Worm (Caenorhabditis elegans) whole organism, young adult: ENCODE results near the gene T10B9.9.

ENCODE experiments used
- B0261.1 ChIP-seq: sonication (generic microtip); optimal IDR thresholded peaks from 2 replicates; lab custom pipeline; 2016; ENCODE audit warnings: mild to moderate bottlenecking, missing genetic modification characterization, moderate library complexity, missing compliant biosample characterization
- F33H1.4 ChIP-seq: fragments of 200-800 bp; sonication (Bioruptor generic); IDR thresholded peaks from 2 replicates; pipeline ENCODE4 v1.3.6; 2022; ENCODE audit warnings: missing genetic modification reagents, missing genetic modification characterization, missing compliant biosample characterization
- F39B2.1 ChIP-seq: fragments of 200-800 bp; sonication (Bioruptor generic); IDR thresholded peaks from 2 replicates; pipeline ENCODE4 v1.3.6; 2022; ENCODE audit warnings: missing genetic modification reagents, missing genetic modification characterization, missing compliant biosample characterization
- F49E8.2 ChIP-seq: sonication (generic microtip); optimal IDR thresholded peaks from 3 replicates; lab custom pipeline; 2017; ENCODE audit warnings: missing genetic modification characterization, mild to moderate bottlenecking, missing compliant biosample characterization, antibody characterized with exemption, moderate library complexity; ENCODE audit not compliant: insufficient read depth
- F52B5.7 ChIP-seq: sonication (generic microtip); optimal IDR thresholded peaks from 2 replicates; lab custom pipeline; 2016; ENCODE audit warnings: mild to moderate bottlenecking, missing genetic modification characterization, missing compliant biosample characterization
- K11D2.4 ChIP-seq: fragments of 200-800 bp; sonication (Bioruptor generic); IDR thresholded peaks from 2 replicates; pipeline ENCODE4 v1.3.6; 2022; ENCODE audit warnings: missing genetic modification reagents, missing genetic modification characterization, missing compliant biosample characterization
- Y79H2A.3 ChIP-seq: fragments of 200-800 bp; sonication (Bioruptor generic); conservative IDR thresholded peaks from 2 replicates; pipeline ENCODE4 v1.3.6; 2022; ENCODE audit warnings: missing genetic modification reagents, missing genetic modification characterization, missing compliant biosample characterization
- Y95B8A.8 ChIP-seq: fragments of 200-800 bp; sonication (Bioruptor generic); IDR thresholded peaks from 2 replicates; pipeline ENCODE4 v1.3.6; 2022; ENCODE audit warnings: missing genetic modification reagents, missing genetic modification characterization, missing compliant biosample characterization
- ZK185.1 ChIP-seq: sonication (generic microtip); optimal IDR thresholded peaks from 2 replicates; lab custom pipeline; 2016; ENCODE audit warnings: mild to moderate bottlenecking, missing genetic modification characterization, missing compliant biosample characterization; ENCODE audit not compliant: poor library complexity, severe bottlenecking
- attf-3 ChIP-seq: fragments of 200-800 bp; sonication (Bioruptor generic); conservative IDR thresholded peaks from 2 replicates; pipeline ENCODE4 v1.3.6; 2022; ENCODE audit warnings: missing genetic modification reagents, missing genetic modification characterization, missing compliant biosample characterization
- attf-6 ChIP-seq: fragments of 200-800 bp; sonication (Bioruptor generic); IDR thresholded peaks from 2 replicates; pipeline ENCODE4 v1.3.6; 2022; ENCODE audit warnings: missing genetic modification reagents, missing genetic modification characterization, missing compliant biosample characterization
- ccch-3 ChIP-seq: fragments of 200-800 bp; sonication (Bioruptor generic); optimal IDR thresholded peaks from 2 replicates; lab custom pipeline; 2018; ENCODE audit warnings: mild to moderate bottlenecking, missing genetic modification characterization, missing compliant biosample characterization
- cebp-2 ChIP-seq: fragments of 200-800 bp; sonication (Bioruptor generic); IDR thresholded peaks from 2 replicates; pipeline ENCODE4 v1.3.6; 2022; ENCODE audit warnings: missing genetic modification characterization, missing compliant biosample characterization
- ceh-27 ChIP-seq: fragments of 200-800 bp; sonication (Bioruptor generic); optimal IDR thresholded peaks from 2 replicates; lab custom pipeline; 2018; ENCODE audit warnings: mild to moderate bottlenecking, missing genetic modification characterization, moderate library complexity, missing compliant biosample characterization
- chd-7 ChIP-seq: sonication (generic microtip); optimal IDR thresholded peaks from 2 replicates; lab custom pipeline; 2016; ENCODE audit warnings: mild to moderate bottlenecking, missing genetic modification characterization, moderate library complexity, missing compliant biosample characterization
- dpl-1 ChIP-seq: fragments of 150-350 bp; optimal IDR thresholded peaks from 2 replicates; lab custom pipeline; 2014; ENCODE audit warnings: missing biosample characterization, missing genetic modification reagents, missing genetic modification characterization
- efl-1 ChIP-seq: fragments of 150-350 bp; optimal IDR thresholded peaks from 2 replicates; lab custom pipeline; 2014; ENCODE audit warnings: missing biosample characterization, missing genetic modification reagents, missing genetic modification characterization
- egl-44 ChIP-seq: fragments of 200-800 bp; sonication (Bioruptor generic); IDR thresholded peaks from 2 replicates; pipeline ENCODE4 v1.3.6; 2022; ENCODE audit warnings: missing genetic modification reagents, missing genetic modification characterization, missing compliant biosample characterization
- egrh-3 ChIP-seq: fragments of 200-800 bp; sonication (Bioruptor generic); IDR thresholded peaks from 2 replicates; pipeline ENCODE4 v1.3.6; 2022; ENCODE audit warnings: missing genetic modification reagents, missing genetic modification characterization, missing compliant biosample characterization
- fkh-3 ChIP-seq: sonication (generic microtip); optimal IDR thresholded peaks from 2 replicates; lab custom pipeline; 2016; ENCODE audit warnings: mild to moderate bottlenecking, missing genetic modification characterization, missing compliant biosample characterization
- gei-17 ChIP-seq: fragments of 200-800 bp; sonication (Bioruptor generic); optimal IDR thresholded peaks from 2 replicates; lab custom pipeline; 2018; ENCODE audit warnings: mild to moderate bottlenecking, missing genetic modification characterization, missing compliant biosample characterization
- hmg-20 ChIP-seq: fragments of 200-800 bp; sonication (Bioruptor generic); IDR thresholded peaks from 2 replicates; pipeline ENCODE4 v1.3.6; 2022; ENCODE audit warnings: missing genetic modification reagents, missing genetic modification characterization, missing compliant biosample characterization
- hrde-1 ChIP-seq: sonication (generic microtip); optimal IDR thresholded peaks from 2 replicates; lab custom pipeline; 2016; ENCODE audit warnings: missing genetic modification characterization, mild to moderate bottlenecking, missing compliant biosample characterization, moderate library complexity, missing genotype, missing genetic modification reagents, borderline replicate concordance
- let-607 ChIP-seq, 2 experiments: fragments of 200-800 bp in 1 of 2; sonication (Bioruptor generic) in 1 of 2; sonication (generic microtip) in 1 of 2; optimal IDR thresholded peaks; 2 replicates each; lab custom pipeline; 2016 to 2018; ENCODE audit warnings: mild to moderate bottlenecking in 2 of 2, missing compliant biosample characterization in 2 of 2, missing genetic modification characterization in 2 of 2, moderate library complexity in 2 of 2, missing genotype in 1 of 2
- lin-35 ChIP-seq, 3 experiments: fragments of 150-350 bp in 2 of 3; sonication (generic microtip) in 1 of 3; optimal IDR thresholded peaks; 2 replicates each; lab custom pipeline; 2014 to 2018; ENCODE audit warnings: missing biosample characterization in 3 of 3, missing genetic modification characterization in 3 of 3, missing genetic modification reagents in 3 of 3
- lin-40 ChIP-seq: sonication (generic microtip); optimal IDR thresholded peaks from 2 replicates; lab custom pipeline; 2016; ENCODE audit warnings: missing genetic modification characterization, mild to moderate bottlenecking, missing compliant biosample characterization, missing genotype, missing genetic modification reagents
- lin-54 ChIP-seq: fragments of 200-800 bp; sonication (Bioruptor generic); optimal IDR thresholded peaks from 2 replicates; lab custom pipeline; 2018; ENCODE audit warnings: mild to moderate bottlenecking, missing genetic modification characterization, missing compliant biosample characterization
- lsl-1 ChIP-seq: fragments of 200-800 bp; sonication (Bioruptor generic); optimal IDR thresholded peaks from 2 replicates; lab custom pipeline; 2018; ENCODE audit warnings: mild to moderate bottlenecking, missing genetic modification characterization, moderate library complexity, missing compliant biosample characterization
- lsy-27 ChIP-seq: sonication (generic microtip); optimal IDR thresholded peaks from 2 replicates; lab custom pipeline; 2017; ENCODE audit warnings: missing genetic modification characterization, mild to moderate bottlenecking, missing compliant biosample characterization, antibody characterized with exemption, missing genotype, borderline replicate concordance; ENCODE audit not compliant: insufficient read depth
- madf-8 ChIP-seq: fragments of 200-800 bp; sonication (Bioruptor generic); conservative IDR thresholded peaks from 2 replicates; pipeline ENCODE4 v1.3.6; 2022; ENCODE audit warnings: missing genetic modification reagents, missing genetic modification characterization, missing compliant biosample characterization
- mcd-1 ChIP-seq: fragments of 200-800 bp; sonication (Bioruptor generic); IDR thresholded peaks from 2 replicates; pipeline ENCODE4 v1.3.6; 2022; ENCODE audit warnings: missing genetic modification reagents, missing genetic modification characterization, missing compliant biosample characterization
- mxl-1 ChIP-seq: sonication (generic microtip); optimal IDR thresholded peaks from 2 replicates; lab custom pipeline; 2016; ENCODE audit warnings: missing genetic modification characterization, missing compliant biosample characterization
- nfya-2 ChIP-seq: fragments of 200-800 bp; sonication (Bioruptor generic); IDR thresholded peaks from 2 replicates; pipeline ENCODE4 v1.3.6; 2022; ENCODE audit warnings: missing genetic modification reagents, missing genetic modification characterization, missing compliant biosample characterization
- nhr-179 ChIP-seq: sonication (generic microtip); optimal IDR thresholded peaks from 2 replicates; lab custom pipeline; 2016; ENCODE audit warnings: mild to moderate bottlenecking, missing genetic modification characterization, missing compliant biosample characterization
- pha-4 ChIP-seq: fragments of 150-350 bp; sonication (generic microtip); optimal IDR thresholded peaks from 2 replicates; lab custom pipeline; 2014; ENCODE audit warnings: missing biosample characterization, missing genetic modification reagents, missing genetic modification characterization
- rcor-1 ChIP-seq: fragments of 200-800 bp; sonication (Bioruptor generic); IDR thresholded peaks from 2 replicates; pipeline ENCODE4 v1.3.6; 2022; ENCODE audit warnings: missing genetic modification reagents, missing genetic modification characterization, missing compliant biosample characterization
- rec-8 ChIP-seq, 2 experiments: sonication (generic microtip); optimal IDR thresholded peaks; 2 replicates each; lab custom pipeline; 2016; ENCODE audit warnings: mild to moderate bottlenecking in 2 of 2, missing genetic modification characterization in 2 of 2, missing genetic modification reagents in 2 of 2, missing genotype in 2 of 2, missing biosample characterization in 1 of 2, missing compliant biosample characterization in 1 of 2, moderate library complexity in 1 of 2
- snpc-1.3 ChIP-seq: sonication (generic microtip); optimal IDR thresholded peaks from 2 replicates; lab custom pipeline; 2017; ENCODE audit warnings: missing genetic modification characterization, mild to moderate bottlenecking, missing compliant biosample characterization, antibody characterized with exemption, moderate library complexity, missing genotype, missing genetic modification reagents; ENCODE audit not compliant: insufficient read depth
- sptf-2 ChIP-seq: fragments of 200-800 bp; sonication (Bioruptor generic); optimal IDR thresholded peaks from 2 replicates; lab custom pipeline; 2018; ENCODE audit warnings: mild to moderate bottlenecking, missing genetic modification characterization, missing compliant biosample characterization
- tbx-9 ChIP-seq: sonication (generic microtip); optimal IDR thresholded peaks from 2 replicates; lab custom pipeline; 2016; ENCODE audit warnings: borderline replicate concordance, missing genetic modification characterization, inconsistent platforms, missing compliant biosample characterization
- unc-62 ChIP-seq: fragments of 150-350 bp; optimal IDR thresholded peaks from 2 replicates; lab custom pipeline; 2014; ENCODE audit warnings: missing biosample characterization, missing genetic modification reagents, missing genetic modification characterization
- xnd-1 ChIP-seq: sonication (generic microtip); optimal IDR thresholded peaks from 2 replicates; lab custom pipeline; 2016; ENCODE audit warnings: missing genotype, missing genetic modification reagents, missing genetic modification characterization, missing compliant biosample characterization
- zfh-2 ChIP-seq: fragments of 200-800 bp; sonication (Bioruptor generic); conservative IDR thresholded peaks from 2 replicates; pipeline ENCODE4 v1.3.6; 2022; ENCODE audit warnings: missing genetic modification reagents, missing genetic modification characterization, missing compliant biosample characterization
- ztf-18 ChIP-seq: sonication (generic microtip); optimal IDR thresholded peaks from 2 replicates; lab custom pipeline; 2016; ENCODE audit warnings: missing genotype, mild to moderate bottlenecking, missing genetic modification characterization, missing compliant biosample characterization
- ztf-25 ChIP-seq: fragments of 200-800 bp; sonication (Bioruptor generic); IDR thresholded peaks from 2 replicates; pipeline ENCODE4 v1.3.6; 2022; ENCODE audit warnings: missing genetic modification reagents, missing genetic modification characterization, missing compliant biosample characterization
- ztf-26 ChIP-seq: sonication (generic microtip); optimal IDR thresholded peaks from 2 replicates; lab custom pipeline; 2017; ENCODE audit warnings: missing genetic modification characterization, missing compliant biosample characterization
- ztf-3 ChIP-seq: fragments of 200-800 bp; sonication (Bioruptor generic); optimal IDR thresholded peaks from 2 replicates; lab custom pipeline; 2018; ENCODE audit warnings: mild to moderate bottlenecking, missing genetic modification characterization, missing compliant biosample characterization

T10B9.9 gene

DNA sequence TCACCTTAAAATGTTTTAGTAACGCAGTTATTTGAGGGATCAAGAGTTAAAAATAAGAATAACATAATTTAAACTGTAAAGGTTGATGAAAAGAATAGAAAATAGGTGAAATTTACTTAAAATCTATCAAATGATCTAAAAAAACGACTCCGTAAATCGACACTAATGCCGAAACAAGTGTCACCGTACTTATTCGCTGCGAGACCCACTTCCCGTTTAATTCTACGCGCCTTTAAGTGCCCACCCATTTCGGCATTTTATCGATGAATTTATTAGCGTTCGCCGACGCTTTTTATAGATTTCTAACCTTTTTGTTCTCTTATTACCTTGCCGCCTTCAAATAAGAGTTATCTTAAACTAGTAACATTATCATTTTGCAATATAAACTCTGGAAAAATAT is 29.6 kb downstream of the T10B9.9 start, which contains the start of the genes Y53C12B.1 and nos-3 (continued):
- peak; percentile 62 for TF ChIP-seq F49E8.2 (tag; lab: Kevin White, UChicago)
- TF ChIP-seq egl-44 (GFP tag; lab: Robert Waterston, UW) = no peak
- TF ChIP-seq nhr-179 = no peak
- peak; percentile 65 for TF ChIP-seq snpc-1.3 (tag; lab: Kevin White, UChicago)
- peak; percentile 21 for TF ChIP-seq lin-40
- TF ChIP-seq F33H1.4 (GFP tag; lab: Robert Waterston, UW) = peak; percentile 96
- no peak for TF ChIP-seq let-607 (tag; optimal IDR thresholded peaks at IDR 0.05; lab: Kevin White, UChicago)
- TF ChIP-seq rcor-1 (GFP tag; lab: Robert Waterston, UW) = peak; percentile 59
- TF ChIP-seq mxl-1 (tag; lab: Kevin White, UChicago) = no peak
- no peak for TF ChIP-seq nfya-2 (GFP tag; lab: Robert Waterston, UW)
- TF ChIP-seq ztf-26 = no peak
- no peak for TF ChIP-seq F52B5.7 (tag; lab: Kevin White, UChicago)
- peak; percentile 90 for TF ChIP-seq lsl-1 (GFP tag; lab: Kevin White, UChicago)
- no peak for TF ChIP-seq ztf-18 (tag; lab: Kevin White, UChicago)
- TF ChIP-seq unc-62 (GFP tag; lab: Kevin White, UChicago) = no peak
- TF ChIP-seq K11D2.4 = no peak
- TF ChIP-seq attf-6 = no peak
- TF ChIP-seq ZK185.1 (tag; lab: Kevin White, UChicago) = peak; percentile 46
- TF ChIP-seq cebp-2 (GFP tag; lab: Robert Waterston, UW) = no peak
- TF ChIP-seq sptf-2 (GFP tag; lab: Kevin White, UChicago) = no peak
- TF ChIP-seq gei-17 (GFP tag; lab: Kevin White, UChicago) = no peak
- no peak for TF ChIP-seq hrde-1
- TF ChIP-seq egrh-3 = no peak
- peak; percentile 17 for TF ChIP-seq efl-1
- TF ChIP-seq ccch-3 (GFP tag; lab: Kevin White, UChicago) = no peak
- TF ChIP-seq lsy-27 = no peak
- peak; percentile 56 for TF ChIP-seq mcd-1 (GFP tag; lab: Robert Waterston, UW)
- TF ChIP-seq xnd-1 (tag; lab: Kevin White, UChicago) = no peak
- TF ChIP-seq hmg-20 (GFP tag; lab: Robert Waterston, UW) = no peak
- TF ChIP-seq tbx-9 = no peak
- no peak for TF ChIP-seq Y95B8A.8 (GFP tag; lab: Robert Waterston, UW)
- no peak for TF ChIP-seq B0261.1 (tag; lab: Kevin White, UChicago)
- no peak for TF ChIP-seq rec-8 (tag; optimal IDR thresholded peaks at IDR 0.05; lab: Kevin White, UChicago)
- no peak for TF ChIP-seq zfh-2
- peak; percentile 41 for TF ChIP-seq ceh-27 (GFP tag; lab: Kevin White, UChicago)
- TF ChIP-seq lin-35 (GFP tag; optimal IDR thresholded peaks at IDR 0.05; lab: Kevin White, UChicago) = peak in 2 of 3 experiments; percentile 2 to 51
- TF ChIP-seq fkh-3 = no peak
- TF ChIP-seq F39B2.1 = no peak
- TF ChIP-seq Y79H2A.3 (GFP tag; lab: Robert Waterston, UW) = no peak
- peak; percentile 6 for TF ChIP-seq pha-4 (tag; lab: Kevin White, UChicago)
- TF ChIP-seq ztf-25 (GFP tag; lab: Robert Waterston, UW) = no peak
- TF ChIP-seq dpl-1 = no peak
- no peak for TF ChIP-seq chd-7
- no peak for TF ChIP-seq madf-8 (GFP tag; lab: Robert Waterston, UW)
- no peak for TF ChIP-seq ztf-3 (GFP tag; lab: Kevin White, UChicago)
- no peak; the same call in 1 of the 2 replicates for TF ChIP-seq attf-3 (GFP tag; lab: Robert Waterston, UW)
- peak; percentile 56 for TF ChIP-seq lin-54
